Worm (Caenorhabditis elegans): Measurements from ENCODE around the gene col-171.

The col-171 gene

DNA sequence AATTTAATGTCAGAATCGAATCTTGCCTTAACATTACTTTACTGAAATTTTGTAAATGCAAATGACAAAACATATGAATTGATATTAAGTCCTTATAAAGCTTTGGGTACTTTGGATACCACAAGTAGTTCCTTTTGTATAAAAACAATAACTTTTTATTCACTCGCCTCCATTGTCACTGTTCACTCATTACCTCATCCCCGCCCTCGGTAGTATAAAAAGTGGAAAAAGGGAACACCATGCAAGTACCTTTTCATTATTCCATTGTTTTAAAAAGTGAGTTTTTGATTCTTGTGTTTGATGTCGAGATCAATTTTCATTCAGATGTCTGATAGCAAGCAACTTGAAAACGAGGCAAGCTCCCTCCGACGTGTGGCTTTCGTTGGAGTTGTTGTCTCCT is at the start of gene col-171:
Gene col-171 (plus strand): TSS at position 301 of the 400 bp plus-strand sequence.
- TF ChIP-seq egl-27 (tag; optimal IDR thresholded peaks at IDR 0.05): no peak
- no peak for TF ChIP-seq nhr-77 (tag; optimal IDR thresholded peaks at IDR 0.05)
- TF ChIP-seq ztf-4 (tag; optimal IDR thresholded peaks at IDR 0.05): no peak

DNA sequence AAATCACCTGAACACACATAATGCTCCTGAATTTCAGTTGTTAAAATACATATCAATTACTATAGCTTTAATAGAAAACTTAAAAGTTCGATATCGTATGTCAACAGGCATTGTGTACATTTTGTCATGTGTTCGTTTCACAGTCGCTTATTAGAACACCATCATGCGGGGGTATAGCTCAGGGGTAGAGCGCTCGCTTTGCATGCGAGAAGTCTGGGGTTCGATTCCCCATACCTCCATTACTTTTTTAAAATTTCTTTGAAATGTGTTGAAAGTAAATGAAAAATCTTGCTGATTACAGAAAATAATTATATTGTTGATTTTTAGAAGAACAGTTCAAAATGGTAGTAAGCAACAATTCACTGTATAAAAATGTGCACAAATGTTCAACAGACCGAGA is 47.9 kb upstream of the col-171 start:
- peak; percentile 49 for TF ChIP-seq nhr-25 (tag; optimal IDR thresholded peaks at IDR 0.05)
- TF ChIP-seq elt-2 (tag; optimal IDR thresholded peaks at IDR 0.05): peak; percentile 24
- no peak for TF ChIP-seq nhr-12 (tag; optimal IDR thresholded peaks at IDR 0.05)
- TF ChIP-seq hmg-11 (tag; optimal IDR thresholded peaks at IDR 0.05): peak; percentile 0
- TF ChIP-seq nhr-23 (tag; optimal IDR thresholded peaks at IDR 0.05): peak; percentile 12
- TF ChIP-seq pqm-1 (tag; optimal IDR thresholded peaks at IDR 0.05): no peak
- peak; percentile 56 for TF ChIP-seq nhr-43 (tag; optimal IDR thresholded peaks at IDR 0.05; ENCODE audit: poor library complexity, severe bottlenecking)
- no peak for TF ChIP-seq aly-2 (tag; optimal IDR thresholded peaks at IDR 0.05)
- TF ChIP-seq tbx-2 (tag; optimal IDR thresholded peaks at IDR 0.05): peak; percentile 31

DNA sequence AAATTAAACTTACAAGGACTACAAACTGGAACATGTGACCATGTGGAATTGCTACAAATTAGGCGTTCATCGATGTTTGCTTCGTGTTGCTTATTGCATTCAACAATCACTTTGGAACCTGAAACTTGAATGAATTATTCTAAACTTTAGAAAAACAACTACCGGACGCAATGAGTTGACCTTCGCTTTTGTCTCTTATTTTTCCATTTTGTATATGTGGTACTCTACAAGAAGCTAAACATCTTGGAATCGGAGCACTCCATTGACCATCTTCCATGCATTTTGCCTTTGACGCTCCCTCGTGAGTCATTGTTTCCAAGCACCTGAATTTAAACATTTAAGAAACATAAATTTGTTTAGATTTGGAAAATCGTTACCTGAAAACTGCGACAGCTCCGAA is 45.1 kb upstream of the col-171 start:
- no peak for TF ChIP-seq nhr-77 (tag; optimal IDR thresholded peaks at IDR 0.05)
- no peak for TF ChIP-seq elt-2 (tag; optimal IDR thresholded peaks at IDR 0.05)
- TF ChIP-seq ztf-4 (tag; optimal IDR thresholded peaks at IDR 0.05): no peak
- TF ChIP-seq nhr-23 (tag; optimal IDR thresholded peaks at IDR 0.05): no peak
- no peak for TF ChIP-seq sea-2 (GFP tag; optimal IDR thresholded peaks at IDR 0.05)
- no peak for TF ChIP-seq fkh-2 (tag; optimal IDR thresholded peaks at IDR 0.05)
- TF ChIP-seq lsy-12 (tag; optimal IDR thresholded peaks at IDR 0.05): no peak
- TF ChIP-seq nhr-12 (tag; optimal IDR thresholded peaks at IDR 0.05): no peak
- no peak for TF ChIP-seq R02D3.7 (tag; optimal IDR thresholded peaks at IDR 0.05)

DNA sequence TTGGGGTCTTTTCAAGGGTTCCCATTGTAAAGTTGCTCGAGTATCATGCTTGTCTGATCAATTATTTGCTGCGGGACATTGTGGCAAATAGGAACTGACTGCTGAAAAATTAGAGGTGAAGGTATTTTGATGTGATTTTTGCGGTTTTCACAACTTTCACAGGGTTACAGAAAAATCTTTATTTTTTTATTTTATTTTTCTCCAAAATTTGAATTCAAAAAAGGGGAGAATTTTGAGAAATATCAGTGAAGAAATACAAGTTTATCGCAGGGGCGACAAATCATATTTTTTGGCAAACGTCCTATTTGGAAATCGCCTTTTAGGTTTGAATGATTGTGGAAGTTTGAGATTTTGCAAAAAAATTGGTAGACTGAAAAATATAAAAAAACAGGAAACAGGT is 42.5 kb upstream of the col-171 start, which contains the start of gene lev-9:
Gene lev-9 (minus strand): TSS at position 101 of the 400 bp plus-strand sequence.
- TF ChIP-seq unc-62 (GFP tag; optimal IDR thresholded peaks at IDR 0.05) (no peak), nfya-1 (tag; optimal IDR thresholded peaks at IDR 0.05; ENCODE audit: insufficient read depth) (no peak), aly-2 (tag; optimal IDR thresholded peaks at IDR 0.05) (no peak), R02D3.7 (tag; optimal IDR thresholded peaks at IDR 0.05) (no peak), ceh-28 (tag; optimal IDR thresholded peaks at IDR 0.05) (no peak), ceh-16 (tag; optimal IDR thresholded peaks at IDR 0.05) (no peak), nhr-67 (tag; optimal IDR thresholded peaks at IDR 0.05) (no peak), nhr-25 (tag; optimal IDR thresholded peaks at IDR 0.05) (no peak), daf-12 (tag; optimal IDR thresholded peaks at IDR 0.05) (no peak), elt-1 (tag; optimal IDR thresholded peaks at IDR 0.05) (no peak)

DNA sequence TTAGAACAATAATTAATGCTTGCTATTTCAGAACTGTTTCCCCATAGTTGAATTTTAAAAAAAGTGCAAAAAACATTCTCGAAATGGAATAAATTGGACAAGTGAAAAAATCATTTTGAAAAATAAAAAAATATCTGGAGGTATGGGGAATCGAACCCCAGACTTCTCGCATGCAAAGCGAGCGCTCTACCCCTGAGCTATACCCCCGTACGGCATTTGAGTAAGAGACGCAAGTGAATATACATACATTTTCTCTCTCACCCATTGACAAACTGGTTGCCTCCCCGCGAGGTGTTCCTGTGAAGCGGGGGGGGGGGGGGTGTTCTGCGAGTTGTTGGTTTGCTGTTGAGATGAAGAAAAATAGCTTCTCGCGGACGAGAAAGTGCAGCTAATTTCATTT is 42.0 kb upstream of the col-171 start:
- TF ChIP-seq nhr-25 (tag; optimal IDR thresholded peaks at IDR 0.05) (peak; percentile 18), R02D3.7 (tag; optimal IDR thresholded peaks at IDR 0.05) (no peak), jun-1 (tag; optimal IDR thresholded peaks at IDR 0.05) (peak; percentile 35), tbx-2 (tag; optimal IDR thresholded peaks at IDR 0.05) (peak; percentile 61), ama-1 (optimal IDR thresholded peaks at IDR 0.05) (no peak), lin-15B (tag; optimal IDR thresholded peaks at IDR 0.05) (no peak), ceh-9 (tag; optimal IDR thresholded peaks at IDR 0.05) (no peak), ztf-4 (tag; optimal IDR thresholded peaks at IDR 0.05) (no peak), unc-62 (GFP tag; optimal IDR thresholded peaks at IDR 0.05) (no peak), lin-39 (tag; optimal IDR thresholded peaks at IDR 0.05) (peak; percentile 61), nfya-1 (tag; optimal IDR thresholded peaks at IDR 0.05; ENCODE audit: insufficient read depth) (peak; percentile 57), elt-3 (tag; optimal IDR thresholded peaks at IDR 0.05) (no peak), lsy-12 (tag; optimal IDR thresholded peaks at IDR 0.05) (peak; percentile 42), ztf-11 (tag; optimal IDR thresholded peaks at IDR 0.05) (no peak), nhr-28 (tag; optimal IDR thresholded peaks at IDR 0.05) (no peak), nhr-43 (tag; optimal IDR thresholded peaks at IDR 0.05; ENCODE audit: poor library complexity, severe bottlenecking) (peak; percentile 49), elt-2 (tag; optimal IDR thresholded peaks at IDR 0.05) (peak; percentile 41), egl-5 (tag; optimal IDR thresholded peaks at IDR 0.05) (peak; percentile 1), eor-1 (tag; optimal IDR thresholded peaks at IDR 0.05) (peak in 1 of 2 experiments; percentile 29), skn-1 (tag; optimal IDR thresholded peaks at IDR 0.05) (no peak), nhr-67 (tag; optimal IDR thresholded peaks at IDR 0.05) (no peak), snpc-4 (tag; optimal IDR thresholded peaks at IDR 0.05) (peak; percentile 9), ZK546.5 (tag; optimal IDR thresholded peaks at IDR 0.05) (no peak), ceh-28 (tag; optimal IDR thresholded peaks at IDR 0.05) (peak; percentile 12), nhr-76 (tag; optimal IDR thresholded peaks at IDR 0.05) (no peak), pha-4 (tag; optimal IDR thresholded peaks at IDR 0.05) (peak; percentile 53), hmg-11 (tag; optimal IDR thresholded peaks at IDR 0.05) (peak; percentile 86), nhr-23 (tag; optimal IDR thresholded peaks at IDR 0.05) (peak; percentile 59), nhr-77 (tag; optimal IDR thresholded peaks at IDR 0.05) (peak; percentile 62), egl-27 (tag; optimal IDR thresholded peaks at IDR 0.05) (no peak)

Measured in whole organism, L3 larva.